Fruit fly (Drosophila melanogaster): ENCODE data around the gene CG34433.

The CG34433 gene

dm6 chr3R:30600154-30601009, 49.4 kb upstream of the CG34433 start (continued):
- TF ChIP-seq CG6854 (GFP tag; optimal IDR thresholded peaks at IDR 0.05) (peak; percentile 90), CG10209 (GFP tag; optimal IDR thresholded peaks at IDR 0.05) (peak; percentile 87), so (GFP tag; IDR thresholded peaks at IDR 0.05) (peak; percentile 96), CG17802 (tag; optimal IDR thresholded peaks at IDR 0.05) (peak; percentile 71), tx (GFP tag; optimal IDR thresholded peaks at IDR 0.05) (peak; percentile 84), Hr78 (GFP tag; optimal IDR thresholded peaks at IDR 0.05) (peak in 1 of 2 experiments; percentile 55), ind (GFP tag; optimal IDR thresholded peaks at IDR 0.05) (peak; percentile 88), CG34224 (GFP tag; IDR thresholded peaks at IDR 0.05; ENCODE audit: partially characterized antibody) (no peak; the same call in 2 of the 3 replicates), gro (GFP tag; optimal IDR thresholded peaks at IDR 0.05) (peak; percentile 94), Usf (GFP tag; optimal IDR thresholded peaks at IDR 0.05) (peak; percentile 69), zfh2 (GFP tag; optimal IDR thresholded peaks at IDR 0.05) (peak; percentile 82), org-1 (GFP tag; optimal IDR thresholded peaks at IDR 0.05) (peak; percentile 88), slp2 (GFP tag; optimal IDR thresholded peaks at IDR 0.05) (peak; percentile 82), CG8478 (optimal IDR thresholded peaks at IDR 0.05) (no peak), tll (GFP tag; optimal IDR thresholded peaks at IDR 0.05) (peak in 1 of 2 experiments; percentile 6), CG12744 (GFP tag; optimal IDR thresholded peaks at IDR 0.05) (peak; percentile 89), CG8290 (GFP tag; optimal IDR thresholded peaks at IDR 0.05) (peak; percentile 79), CG8290 (tag; optimal IDR thresholded peaks at IDR 0.05) (peak in 1 of 2 experiments; percentile 80), Atf-2 (GFP tag; optimal IDR thresholded peaks at IDR 0.05) (peak; percentile 78), CG4730 (GFP tag; IDR thresholded peaks at IDR 0.05) (peak; percentile 90), stwl (tag; optimal IDR thresholded peaks at IDR 0.05) (peak; percentile 25), Poxn (GFP tag; IDR thresholded peaks at IDR 0.05) (peak; percentile 77), CG14441 (GFP tag; IDR thresholded peaks at IDR 0.05) (peak; percentile 93), insv (GFP tag; optimal IDR thresholded peaks at IDR 0.05) (peak in 1 of 2 experiments; percentile 21), CG18476 (GFP tag; optimal IDR thresholded peaks at IDR 0.05) (peak; percentile 92), CG8944 (GFP tag; optimal IDR thresholded peaks at IDR 0.05) (peak; percentile 79), Chrac-16 (GFP tag; optimal IDR thresholded peaks at IDR 0.05) (peak; percentile 87), Sry-β (GFP tag; optimal IDR thresholded peaks at IDR 0.05) (peak; percentile 21), ap (GFP tag; IDR thresholded peaks at IDR 0.05) (peak; percentile 92), pzg (GFP tag; optimal IDR thresholded peaks at IDR 0.05) (peak; percentile 2), crp (GFP tag; optimal IDR thresholded peaks at IDR 0.05) (peak; percentile 6 to 85), lola (GFP tag; optimal IDR thresholded peaks at IDR 0.05) (peak in 1 of 3 experiments; percentile 83), Six4 (GFP tag; optimal IDR thresholded peaks at IDR 0.05) (peak; percentile 90), ATbp (GFP tag; optimal IDR thresholded peaks at IDR 0.05) (peak; percentile 93), Side (GFP tag; optimal IDR thresholded peaks at IDR 0.05) (peak; percentile 89), tin (GFP tag; optimal IDR thresholded peaks at IDR 0.05) (peak; percentile 91), ci (GFP tag; IDR thresholded peaks at IDR 0.05) (peak; percentile 98), Ssrp (tag; optimal IDR thresholded peaks at IDR 0.05) (peak; percentile 78), CkIIα-i1 (GFP tag; IDR thresholded peaks at IDR 0.05) (peak; percentile 55; the same call in 1 of the 2 replicates), CG31365 (tag; optimal IDR thresholded peaks at IDR 0.05) (peak; percentile 63), Gug (GFP tag; IDR thresholded peaks at IDR 0.05) (peak; percentile 79), pho (GFP tag; optimal IDR thresholded peaks at IDR 0.05) (peak; percentile 92), Myb (GFP tag; optimal IDR thresholded peaks at IDR 0.05) (peak; percentile 67), CG12659 (GFP tag; optimal IDR thresholded peaks at IDR 0.05) (peak; percentile 88), CG9609 (GFP tag; optimal IDR thresholded peaks at IDR 0.05) (peak; percentile 81), CG4617 (GFP tag; optimal IDR thresholded peaks at IDR 0.05; ENCODE audit: borderline replicate concordance) (peak; percentile 59), E2f1 (GFP tag; IDR thresholded peaks at IDR 0.05) (peak; percentile 94), H15 (GFP tag; IDR thresholded peaks at IDR 0.05) (peak; percentile 93)
